Fruit fly (Drosophila melanogaster) whole organism, embryonic: Measurements from ENCODE around the gene CG6000.

Experiments
- Abd-B ChIP-seq: fragments of 200-800 bp; sonication (Bioruptor generic); optimal IDR thresholded peaks from 2 replicates; lab custom pipeline; 2018; ENCODE audit warnings: missing biosample characterization, mild to moderate bottlenecking, missing genetic modification characterization, moderate library complexity
- CG10147 ChIP-seq: fragments of 200-800 bp; sonication (Bioruptor generic); optimal IDR thresholded peaks from 2 replicates; lab custom pipeline; 2019; ENCODE audit warnings: missing biosample characterization, mild to moderate bottlenecking, missing genetic modification characterization, moderate library complexity
- CG10543 ChIP-seq: fragments of 200-800 bp; sonication (Bioruptor generic); optimal IDR thresholded peaks from 3 replicates; lab custom pipeline; 2017; ENCODE audit warnings: missing biosample characterization, mild to moderate bottlenecking, missing genetic modification characterization, moderate library complexity
- CG12104 ChIP-seq: fragments of 200-800 bp; sonication (Bioruptor generic); optimal IDR thresholded peaks from 3 replicates; lab custom pipeline; 2016; ENCODE audit warnings: missing biosample characterization, missing genetic modification characterization
- CG12155 ChIP-seq: fragments of 200-800 bp; sonication (Bioruptor generic); optimal IDR thresholded peaks from 3 replicates; lab custom pipeline; 2016; ENCODE audit warnings: missing biosample characterization, missing genetic modification characterization
- CG13624 ChIP-seq: fragments of 200-800 bp; sonication (Bioruptor generic); optimal IDR thresholded peaks from 2 replicates; lab custom pipeline; 2016; ENCODE audit warnings: missing biosample characterization, missing genetic modification characterization
- CG1603 ChIP-seq: fragments of 200-800 bp; sonication (Bioruptor generic); optimal IDR thresholded peaks from 2 replicates; lab custom pipeline; 2019; ENCODE audit warnings: missing biosample characterization, mild to moderate bottlenecking, missing genetic modification characterization, moderate library complexity
- CG17328 ChIP-seq: fragments of 200-800 bp; sonication (Bioruptor generic); IDR thresholded peaks from 2 replicates; pipeline ENCODE4 v1.3.6; 2022; ENCODE audit warnings: missing biosample characterization, missing genetic modification characterization
- CG1792 ChIP-seq: fragments of 200-800 bp; sonication (Bioruptor generic); optimal IDR thresholded peaks from 2 replicates; lab custom pipeline; 2016; ENCODE audit warnings: missing biosample characterization, missing genetic modification characterization
- CG18764 ChIP-seq: fragments of 200-800 bp; sonication (Bioruptor generic); optimal IDR thresholded peaks from 3 replicates; lab custom pipeline; 2016; ENCODE audit warnings: missing biosample characterization, missing genetic modification characterization
- CG2678 ChIP-seq: fragments of 200-800 bp; sonication (Bioruptor generic); optimal IDR thresholded peaks from 3 replicates; lab custom pipeline; 2019; ENCODE audit warnings: missing biosample characterization, mild to moderate bottlenecking, missing genetic modification characterization, moderate library complexity
- CG31365 ChIP-seq: fragments of 200-800 bp; sonication (Bioruptor generic); optimal IDR thresholded peaks from 2 replicates; lab custom pipeline; 2018; ENCODE audit warnings: missing biosample characterization, mild to moderate bottlenecking, missing genetic modification characterization
- CG31388 ChIP-seq: fragments of 200-800 bp; sonication (Bioruptor generic); optimal IDR thresholded peaks from 2 replicates; lab custom pipeline; 2016; ENCODE audit warnings: missing biosample characterization, missing genetic modification characterization
- CG4730 ChIP-seq: fragments of 200-800 bp; sonication (Bioruptor generic); IDR thresholded peaks from 2 replicates; pipeline ENCODE4 v1.3.6; 2022; ENCODE audit warnings: missing biosample characterization, missing genetic modification characterization
- CG6683 ChIP-seq: fragments of 200-800 bp; sonication (Bioruptor generic); optimal IDR thresholded peaks from 2 replicates; lab custom pipeline; 2017; ENCODE audit warnings: missing biosample characterization, mild to moderate bottlenecking, missing genetic modification characterization, missing genetic modification reagents
- D19A ChIP-seq: fragments of 200-800 bp; optimal IDR thresholded peaks from 3 replicates; lab custom pipeline; 2019; ENCODE audit warnings: missing biosample characterization, mild to moderate bottlenecking, missing genetic modification characterization, moderate library complexity
- ERR ChIP-seq: fragments of 200-800 bp; sonication (Bioruptor generic); optimal IDR thresholded peaks from 2 replicates; lab custom pipeline; 2016; ENCODE audit warnings: missing biosample characterization, missing genetic modification characterization
- Ets97D ChIP-seq: fragments of 200-800 bp; sonication (Bioruptor generic); optimal IDR thresholded peaks from 3 replicates; lab custom pipeline; 2016; ENCODE audit warnings: missing biosample characterization, missing genetic modification characterization
- Fer1 ChIP-seq: fragments of 200-800 bp; sonication (Bioruptor generic); optimal IDR thresholded peaks from 2 replicates; lab custom pipeline; 2017; ENCODE audit warnings: missing biosample characterization, mild to moderate bottlenecking, missing genetic modification characterization
- H2.0 ChIP-seq: fragments of 200-800 bp; sonication (Bioruptor generic); IDR thresholded peaks from 2 replicates; pipeline ENCODE4 v1.3.6; 2022; ENCODE audit warnings: missing biosample characterization, missing genetic modification characterization
- HHEX ChIP-seq: fragments of 200-800 bp; sonication (Bioruptor generic); optimal IDR thresholded peaks from 3 replicates; lab custom pipeline; 2017; ENCODE audit warnings: missing biosample characterization, mild to moderate bottlenecking, missing genetic modification characterization, missing genetic modification reagents
- Neu2 ChIP-seq: fragments of 200-800 bp; sonication (Bioruptor generic); optimal IDR thresholded peaks from 3 replicates; lab custom pipeline; 2016; ENCODE audit warnings: missing biosample characterization, missing genetic modification characterization, borderline replicate concordance
- NfI ChIP-seq: fragments of 200-800 bp; sonication (Bioruptor generic); optimal IDR thresholded peaks from 3 replicates; lab custom pipeline; 2018; ENCODE audit warnings: missing biosample characterization, mild to moderate bottlenecking, missing genetic modification characterization, moderate library complexity
- Oaz ChIP-seq: fragments of 200-800 bp; sonication (Bioruptor generic); IDR thresholded peaks from 2 replicates; pipeline ENCODE4 v1.3.6; 2022; ENCODE audit warnings: missing biosample characterization, missing genetic modification characterization
- Scr ChIP-seq: fragments of 200-800 bp; sonication (Bioruptor generic); IDR thresholded peaks from 2 replicates; pipeline ENCODE4 v1.3.6; 2022; ENCODE audit warnings: missing biosample characterization, missing genetic modification characterization; ENCODE audit not compliant: partially characterized antibody
- Side ChIP-seq: fragments of 200-800 bp; sonication (Bioruptor generic); optimal IDR thresholded peaks from 2 replicates; lab custom pipeline; 2016; ENCODE audit warnings: missing biosample characterization, missing genetic modification characterization
- Sin3A ChIP-seq: fragments of >200 bp; optimal IDR thresholded peaks from 2 replicates; lab custom pipeline; 2018
- Sox100B ChIP-seq: fragments of 200-800 bp; sonication (Bioruptor generic); optimal IDR thresholded peaks from 3 replicates; lab custom pipeline; 2018; ENCODE audit warnings: missing biosample characterization, mild to moderate bottlenecking, missing genetic modification characterization
- Stat92E ChIP-seq, 3 experiments: fragments of >200 bp in 2 of 3; fragments of 200-800 bp in 1 of 3; sonication (Bioruptor generic) in 1 of 3; optimal IDR thresholded peaks; 2 replicates each; lab custom pipeline; 2017 to 2019; ENCODE audit warnings: missing biosample characterization in 3 of 3, missing genetic modification characterization in 3 of 3, mild to moderate bottlenecking in 1 of 3, moderate library complexity in 1 of 3
- TFAM ChIP-seq: fragments of 200-800 bp; sonication (Bioruptor generic); optimal IDR thresholded peaks from 2 replicates; lab custom pipeline; 2017; ENCODE audit warnings: missing biosample characterization, missing genetic modification characterization, inconsistent platforms
- YL-1 ChIP-seq: fragments of 200-800 bp; sonication (Bioruptor generic); optimal IDR thresholded peaks from 3 replicates; lab custom pipeline; 2017; ENCODE audit warnings: missing biosample characterization, mild to moderate bottlenecking, missing genetic modification characterization
- al ChIP-seq: fragments of 200-800 bp; sonication (Bioruptor generic); IDR thresholded peaks from 2 replicates; pipeline ENCODE4 v1.3.6; 2022; ENCODE audit warnings: missing biosample characterization, missing genetic modification characterization
- crol ChIP-seq: fragments of 200-800 bp; sonication (Bioruptor generic); IDR thresholded peaks from 2 replicates; pipeline ENCODE4 v1.3.6; 2022; ENCODE audit warnings: missing biosample characterization, missing genetic modification characterization
- dmrt99B ChIP-seq: fragments of 200-800 bp; sonication (Bioruptor generic); optimal IDR thresholded peaks from 2 replicates; lab custom pipeline; 2018; ENCODE audit warnings: missing biosample characterization, mild to moderate bottlenecking, missing genetic modification characterization, moderate library complexity
- gcm ChIP-seq: fragments of 200-800 bp; sonication (Bioruptor generic); optimal IDR thresholded peaks from 2 replicates; lab custom pipeline; 2019; ENCODE audit warnings: missing biosample characterization, mild to moderate bottlenecking, missing genetic modification characterization, moderate library complexity
- gsb ChIP-seq: fragments of 200-800 bp; sonication (Bioruptor generic); IDR thresholded peaks from 2 replicates; pipeline ENCODE4 v1.3.6; 2022; ENCODE audit warnings: missing biosample characterization, missing genetic modification characterization
- hth ChIP-seq: fragments of >200 bp; optimal IDR thresholded peaks from 2 replicates; lab custom pipeline; 2017; ENCODE audit warnings: inconsistent platforms
- kah ChIP-seq: fragments of 200-800 bp; sonication (Bioruptor generic); optimal IDR thresholded peaks from 2 replicates; lab custom pipeline; 2018; ENCODE audit warnings: missing biosample characterization, mild to moderate bottlenecking, missing genetic modification characterization
- mld ChIP-seq: fragments of 200-800 bp; sonication (Bioruptor generic); IDR thresholded peaks from 3 replicates; pipeline ENCODE4 v1.3.6; 2022; ENCODE audit warnings: missing biosample characterization, missing genetic modification characterization; ENCODE audit not compliant: partially characterized antibody
- nerfin-2 ChIP-seq: fragments of 200-800 bp; sonication (Bioruptor generic); IDR thresholded peaks from 2 replicates; pipeline ENCODE4 v1.3.6; 2022; ENCODE audit warnings: missing biosample characterization, missing genetic modification characterization; ENCODE audit not compliant: partially characterized antibody
- oc ChIP-seq: fragments of 200-800 bp; sonication (Bioruptor generic); optimal IDR thresholded peaks from 2 replicates; lab custom pipeline; 2018; ENCODE audit warnings: missing biosample characterization, mild to moderate bottlenecking, missing genetic modification characterization, moderate library complexity
- pan ChIP-seq, 4 experiments: fragments of >200 bp in 3 of 4; fragments of 200-800 bp in 1 of 4; sonication (Bioruptor generic) in 1 of 4; optimal IDR thresholded peaks in 3 of 4; IDR thresholded peaks in 1 of 4; 2 replicates each; pipeline versions ENCODE4 v1.3.6 to Lab custom; 2017 to 2022; ENCODE audit warnings: missing biosample characterization in 2 of 4, missing genetic modification characterization in 2 of 4, mixed read lengths in 1 of 4
- pho ChIP-seq: fragments of 200-800 bp; sonication (Bioruptor generic); optimal IDR thresholded peaks from 2 replicates; lab custom pipeline; 2016; ENCODE audit warnings: missing biosample characterization, missing genetic modification characterization
- ssp ChIP-seq: fragments of 200-800 bp; sonication (Bioruptor generic); IDR thresholded peaks from 2 replicates; pipeline ENCODE4 v1.3.6; 2022; ENCODE audit warnings: missing biosample characterization, missing genetic modification characterization
- stwl ChIP-seq: fragments of 200-800 bp; sonication (Bioruptor generic); optimal IDR thresholded peaks from 3 replicates; lab custom pipeline; 2018; ENCODE audit warnings: missing biosample characterization, mild to moderate bottlenecking, missing genetic modification characterization, moderate library complexity
- tap ChIP-seq: fragments of 200-800 bp; optimal IDR thresholded peaks from 3 replicates; lab custom pipeline; 2019; ENCODE audit warnings: missing biosample characterization, mild to moderate bottlenecking, missing genetic modification characterization, moderate library complexity
- twi ChIP-seq: fragments of 200-800 bp; optimal IDR thresholded peaks from 2 replicates; lab custom pipeline; 2019; ENCODE audit warnings: missing biosample characterization, mild to moderate bottlenecking, missing genetic modification characterization, moderate library complexity
- unpg ChIP-seq: fragments of 200-800 bp; sonication (Bioruptor generic); optimal IDR thresholded peaks from 3 replicates; lab custom pipeline; 2018; ENCODE audit warnings: missing biosample characterization, mild to moderate bottlenecking, missing genetic modification characterization, moderate library complexity
- wek ChIP-seq: fragments of 200-800 bp; sonication (Bioruptor generic); optimal IDR thresholded peaks from 3 replicates; lab custom pipeline; 2018; ENCODE audit warnings: missing biosample characterization, mild to moderate bottlenecking, missing genetic modification characterization, moderate library complexity

Gene CG6000

DNA sequence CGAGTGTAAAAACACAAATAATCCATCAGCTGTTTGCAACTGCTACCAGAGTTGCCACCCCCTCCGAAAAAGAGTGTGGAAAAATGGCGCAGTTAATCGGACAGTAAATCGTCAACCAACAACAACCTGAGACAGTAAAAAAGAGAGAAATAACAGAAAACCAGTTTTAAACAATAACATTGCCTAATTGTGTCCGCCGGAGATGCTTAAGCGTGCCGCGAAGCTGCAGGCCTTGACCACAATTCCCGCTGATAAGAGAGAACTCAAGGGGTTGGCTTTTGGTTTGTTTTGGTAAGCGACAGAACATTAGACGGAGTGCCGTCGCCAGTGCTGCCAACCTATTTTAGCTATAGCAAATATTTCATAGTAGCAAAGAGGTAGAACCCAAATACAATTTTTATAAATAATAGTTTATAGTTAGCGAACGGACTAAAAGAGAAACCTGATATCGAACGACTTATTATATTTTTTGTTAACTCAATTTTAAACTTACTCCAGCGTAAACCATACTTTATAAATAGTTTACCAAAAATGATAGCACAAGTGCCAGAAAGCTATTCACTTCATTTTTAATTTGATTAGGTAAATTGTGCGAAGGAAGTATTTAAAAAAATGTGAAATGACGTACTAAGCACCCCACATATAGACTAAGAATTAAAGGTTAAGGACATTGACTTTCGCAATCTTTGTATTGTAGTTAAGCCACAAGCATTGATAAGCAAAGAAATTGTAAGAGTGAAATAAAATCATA, 3.3 kb upstream of the CG6000 start, which contains the start of the genes Atg6 and Pisd (continued):
- TF ChIP-seq al (GFP tag; lab: Robert Waterston, UW), result 0 out of 2 replicates have a peak, but pooled peaks have one; percentile 26
- no peak for TF ChIP-seq mld (GFP tag; lab: Robert Waterston, UW)
- peak; percentile 77 for TF ChIP-seq oc (tag; lab: Kevin White, UChicago)
- TF ChIP-seq CG6683, result no peak
- TF ChIP-seq D19A (tag; lab: Kevin White, UChicago), result no peak
- TF ChIP-seq CG1792 (GFP tag; lab: Kevin White, UChicago), result no peak
- TF ChIP-seq Ets97D (GFP tag; lab: Kevin White, UChicago), result no peak
- TF ChIP-seq stwl (tag; lab: Kevin White, UChicago), result peak; percentile 53
- no peak for TF ChIP-seq H2.0 (GFP tag; lab: Robert Waterston, UW)
- TF ChIP-seq Fer1 (GFP tag; lab: Kevin White, UChicago), result peak; percentile 67
- no peak for TF ChIP-seq dmrt99B (tag; lab: Kevin White, UChicago)
- TF ChIP-seq twi (tag; lab: Kevin White, UChicago), result no peak
- TF ChIP-seq pho (GFP tag; lab: Kevin White, UChicago), result peak; percentile 20
- TF ChIP-seq CG2678 (tag; lab: Kevin White, UChicago), result peak; percentile 37
- TF ChIP-seq Abd-B, result peak; percentile 36
- peak; percentile 75 for TF ChIP-seq Sin3A (lab: Kevin White, UChicago)
- TF ChIP-seq tap (tag; lab: Kevin White, UChicago), result peak; percentile 12
- TF ChIP-seq gcm (GFP tag; lab: Kevin White, UChicago), result no peak
- TF ChIP-seq hth (lab: Kevin White, UChicago), result no peak
- TF ChIP-seq Stat92E (GFP tag; optimal IDR thresholded peaks at IDR 0.05; lab: Kevin White, UChicago), result no peak
- no peak for TF ChIP-seq CG31388 (GFP tag; lab: Kevin White, UChicago)
- no peak for TF ChIP-seq nerfin-2
- TF ChIP-seq CG31365, result no peak
- 0 out of 2 replicates have a peak, but pooled peaks have one; percentile 39 for TF ChIP-seq CG17328
- no peak for TF ChIP-seq wek (GFP tag; lab: Kevin White, UChicago)
- TF ChIP-seq unpg, result peak; percentile 4
- TF ChIP-seq Scr, result 0 out of 2 replicates have a peak, but pooled peaks have one; percentile 35
- TF ChIP-seq kah (GFP tag; lab: Kevin White, UChicago), result no peak
- peak; percentile 39 for TF ChIP-seq Side (GFP tag; lab: Kevin White, UChicago)
- no peak for TF ChIP-seq TFAM (GFP tag; lab: Kevin White, UChicago)
- TF ChIP-seq ERR (GFP tag; lab: Kevin White, UChicago), result no peak
- TF ChIP-seq HHEX (GFP tag; lab: Kevin White, UChicago), result no peak
- TF ChIP-seq YL-1 (GFP tag; lab: Kevin White, UChicago), result peak; percentile 86
- no peak for TF ChIP-seq CG4730
- peak; percentile 54 for TF ChIP-seq Neu2 (GFP tag; lab: Kevin White, UChicago)
- TF ChIP-seq CG10147, result peak; percentile 31
- TF ChIP-seq NfI, result peak; percentile 1
- no peak for TF ChIP-seq Oaz
- peak; percentile 67 for TF ChIP-seq CG1603 (tag; lab: Kevin White, UChicago)
- TF ChIP-seq gsb, result no peak
- TF ChIP-seq CG12104 (GFP tag; lab: Kevin White, UChicago), result no peak
- TF ChIP-seq CG12155 (GFP tag; lab: Kevin White, UChicago), result no peak
- no peak for TF ChIP-seq ssp (GFP tag; lab: Robert Waterston, UW)
- peak; percentile 96 for TF ChIP-seq CG13624 (GFP tag; lab: Kevin White, UChicago)
- peak; percentile 83 for TF ChIP-seq CG10543 (GFP tag; lab: Kevin White, UChicago)
- no peak for TF ChIP-seq crol (GFP tag; lab: Robert Waterston, UW)
- TF ChIP-seq Sox100B (GFP tag; lab: Kevin White, UChicago), result no peak
- TF ChIP-seq pan (optimal IDR thresholded peaks at IDR 0.05; lab: Kevin White, UChicago), result no peak
- no peak for TF ChIP-seq pan (GFP tag; optimal IDR thresholded peaks at IDR 0.05 in 1 of 2, IDR thresholded peaks at IDR 0.05 in 1 of 2)
- TF ChIP-seq CG18764 (GFP tag; lab: Kevin White, UChicago), result no peak
